Fruit fly (Drosophila melanogaster): ENCODE results near the gene Atac3.

Gene Atac3

DNA sequence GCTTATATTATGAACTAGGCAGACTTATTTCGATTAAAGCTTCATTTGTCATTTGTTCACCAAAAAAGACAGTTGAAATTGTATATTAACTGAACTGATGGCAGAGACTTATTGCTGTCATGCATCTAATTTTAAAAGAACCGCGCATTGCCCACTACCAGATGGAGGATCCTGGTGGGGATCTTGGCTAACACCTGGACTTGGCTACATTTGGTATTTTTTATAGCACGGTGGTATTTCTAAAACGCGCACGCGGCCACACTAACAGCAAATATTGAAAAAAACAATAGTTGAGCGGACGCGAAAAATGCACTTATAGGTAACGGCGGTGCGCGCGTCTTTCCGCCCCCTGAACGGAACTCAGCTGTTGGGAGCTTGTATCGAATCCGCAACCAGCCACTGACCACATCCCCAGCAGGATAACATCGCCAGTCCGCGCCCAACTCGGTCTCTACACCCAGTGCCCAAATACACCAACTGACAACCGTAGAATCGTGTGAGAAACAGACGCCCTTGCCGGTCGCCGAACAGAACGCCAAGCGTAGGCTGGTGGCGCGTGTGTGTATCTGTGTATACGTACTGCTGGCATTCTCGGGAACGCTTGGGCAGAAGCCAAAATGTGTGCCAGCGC is 35.5 kb downstream of the Atac3 start (continued):
- TF ChIP-seq CG13287 (GFP tag; IDR thresholded peaks at IDR 0.05; ENCODE audit: partially characterized antibody) (peak; percentile 24; the same call in 1 of the 2 replicates), CG15073 (GFP tag; optimal IDR thresholded peaks at IDR 0.05) (no peak), CG16813 (GFP tag; IDR thresholded peaks at IDR 0.05; ENCODE audit: partially characterized antibody) (no peak), CG13296 (GFP tag; optimal IDR thresholded peaks at IDR 0.05) (no peak), kni (GFP tag; optimal IDR thresholded peaks at IDR 0.05) (peak; percentile 56), Vsx1 (GFP tag; optimal IDR thresholded peaks at IDR 0.05) (no peak), ttk (GFP tag; IDR thresholded peaks at IDR 0.05) (no peak), CG12219 (GFP tag; optimal IDR thresholded peaks at IDR 0.05) (no peak), CG7928 (GFP tag; optimal IDR thresholded peaks at IDR 0.05) (peak; percentile 16), Ssrp (tag; optimal IDR thresholded peaks at IDR 0.05) (no peak), sqz (GFP tag; optimal IDR thresholded peaks at IDR 0.05) (peak; percentile 91), CG33213 (GFP tag; optimal IDR thresholded peaks at IDR 0.05) (peak; percentile 51), CG6791 (GFP tag; IDR thresholded peaks at IDR 0.05; ENCODE audit: partially characterized antibody) (0 out of 3 replicates have a peak, but pooled peaks have one; percentile 7), Doc2 (GFP tag; IDR thresholded peaks at IDR 0.05) (no peak), tio (GFP tag; optimal IDR thresholded peaks at IDR 0.05) (no peak), gfzf (GFP tag; optimal IDR thresholded peaks at IDR 0.05) (peak; percentile 98), Nf-YB (GFP tag; optimal IDR thresholded peaks at IDR 0.05) (no peak), CG32532 (GFP tag; IDR thresholded peaks at IDR 0.05) (peak; percentile 9; the same call in 1 of the 2 replicates), onecut (GFP tag; IDR thresholded peaks at IDR 0.05) (peak; percentile 53; the same call in 1 of the 2 replicates), CG8944 (GFP tag; optimal IDR thresholded peaks at IDR 0.05) (no peak), Mes4 (GFP tag; optimal IDR thresholded peaks at IDR 0.05) (no peak), CG4360 (GFP tag; IDR thresholded peaks at IDR 0.05) (peak; percentile 9), CG13894 (tag; optimal IDR thresholded peaks at IDR 0.05) (peak; percentile 5), psq (GFP tag; optimal IDR thresholded peaks at IDR 0.05) (no peak), CG15696 (tag; optimal IDR thresholded peaks at IDR 0.05) (no peak), dysf (GFP tag; IDR thresholded peaks at IDR 0.05) (no peak), CG17829 (tag; optimal IDR thresholded peaks at IDR 0.05) (peak; percentile 9), HLHmδ (GFP tag; optimal IDR thresholded peaks at IDR 0.05) (no peak), CG34224 (GFP tag; IDR thresholded peaks at IDR 0.05; ENCODE audit: partially characterized antibody) (no peak), TFAM (GFP tag; optimal IDR thresholded peaks at IDR 0.05) (no peak), Lim3 (GFP tag; IDR thresholded peaks at IDR 0.05) (no peak), wdn (GFP tag; IDR thresholded peaks at IDR 0.05) (no peak), HHEX (GFP tag; optimal IDR thresholded peaks at IDR 0.05) (no peak), wor (GFP tag; IDR thresholded peaks at IDR 0.05) (no peak), kay (GFP tag; optimal IDR thresholded peaks at IDR 0.05) (no peak), lola (GFP tag; optimal IDR thresholded peaks at IDR 0.05) (no peak), CG17359 (tag; optimal IDR thresholded peaks at IDR 0.05) (no peak), dmrt11E (tag; optimal IDR thresholded peaks at IDR 0.05) (no peak), twi (tag; optimal IDR thresholded peaks at IDR 0.05) (peak; percentile 52), fd3F (GFP tag; optimal IDR thresholded peaks at IDR 0.05) (no peak), CG14014 (GFP tag; IDR thresholded peaks at IDR 0.05) (peak; percentile 31; the same call in 1 of the 2 replicates), Dref (GFP tag; IDR thresholded peaks at IDR 0.05) (0 out of 2 replicates have a peak, but pooled peaks have one; percentile 29), chif (GFP tag; optimal IDR thresholded peaks at IDR 0.05) (peak in 1 of 2 experiments; percentile 21), Oaz (GFP tag; IDR thresholded peaks at IDR 0.05) (no peak), emc (GFP tag; optimal IDR thresholded peaks at IDR 0.05) (no peak), Opbp (GFP tag; IDR thresholded peaks at IDR 0.05; ENCODE audit: partially characterized antibody) (peak; percentile 61; the same call in 2 of the 3 replicates), E2f2 (GFP tag; IDR thresholded peaks at IDR 0.05) (peak; percentile 96), CG1024 (GFP tag; IDR thresholded peaks at IDR 0.05) (no peak), trh (GFP tag; optimal IDR thresholded peaks at IDR 0.05) (no peak)
